Worm (Caenorhabditis elegans): Measurements from ENCODE around the gene gob-1.
"Not testable (repeated sequence)": the region's sequence is repeated elsewhere in the genome, so short reads cannot be mapped to it uniquely, and the experiment has no call there.

The gob-1 gene

DNA sequence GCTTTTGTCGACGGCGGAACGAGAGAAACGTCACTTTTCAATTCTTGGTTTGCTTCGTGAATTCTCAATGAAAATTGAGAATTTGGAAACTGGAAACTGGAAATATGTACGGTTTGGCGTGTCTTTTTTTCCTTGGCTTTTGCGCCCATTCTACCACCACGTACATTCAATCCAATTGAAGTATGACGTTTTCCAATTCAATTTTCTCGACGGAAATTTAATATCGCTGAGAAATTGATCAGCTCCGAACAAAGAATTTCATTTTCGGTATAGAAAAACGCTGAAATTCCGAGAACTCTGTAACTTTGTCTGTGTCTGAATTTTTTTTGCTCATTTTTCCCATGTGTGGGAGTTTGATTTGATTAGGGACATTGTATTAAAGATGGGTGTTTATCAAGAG is 39.9 kb downstream of the gob-1 start:
- no peak for TF ChIP-seq D2030.7 (GFP tag; IDR thresholded peaks at IDR 0.05)

DNA sequence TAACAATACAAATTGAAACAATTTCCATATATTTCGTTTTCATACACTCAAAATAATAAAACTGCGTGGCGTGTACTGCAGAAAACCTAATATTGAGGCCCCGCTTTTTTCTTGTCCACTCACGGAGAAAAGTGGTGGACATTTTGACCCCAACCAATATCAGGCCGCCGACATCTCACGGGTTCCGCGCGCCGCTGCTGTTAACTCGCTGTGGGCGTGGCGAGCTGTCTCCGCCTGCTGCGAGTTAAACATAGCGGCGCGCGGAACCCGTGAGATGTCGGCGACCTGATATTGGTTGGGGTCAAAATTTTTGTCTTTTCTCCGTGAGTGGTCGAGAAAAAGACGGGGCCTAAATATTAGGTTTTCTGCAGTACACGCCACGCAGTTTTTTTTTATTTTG is 40.4 kb downstream of the gob-1 start:
- TF ChIP-seq snpc-4 (GFP tag; optimal IDR thresholded peaks at IDR 0.05), result not testable (repeated sequence)
- TF ChIP-seq snpc-4 (tag; optimal IDR thresholded peaks at IDR 0.05), result peak in 2 of 4 experiments; percentile 86 to 89

ce11 chrX:15535190-15535636 is 41.8 kb downstream of the gob-1 start:
- peak; percentile 84 for TF ChIP-seq zfh-2 (GFP tag; conservative IDR thresholded peaks at IDR 0.05)
- TF ChIP-seq F49E8.2 (tag; optimal IDR thresholded peaks at IDR 0.05; ENCODE audit: insufficient read depth), result no peak
- peak; percentile 48 for TF ChIP-seq somi-1 (GFP tag; optimal IDR thresholded peaks at IDR 0.05)
- TF ChIP-seq ZK185.1 (tag; optimal IDR thresholded peaks at IDR 0.05; ENCODE audit: poor library complexity, severe bottlenecking), result peak; percentile 5
- TF ChIP-seq ama-1 (optimal IDR thresholded peaks at IDR 0.05), result no peak
- TF ChIP-seq ama-1 (GFP tag; optimal IDR thresholded peaks at IDR 0.05), result no peak
- TF ChIP-seq F33H1.4 (GFP tag; IDR thresholded peaks at IDR 0.05), result no peak; the same call in 1 of the 2 replicates
- peak in 1 of 3 experiments; percentile 36 for TF ChIP-seq lin-35 (GFP tag; optimal IDR thresholded peaks at IDR 0.05)
- peak; percentile 42 for TF ChIP-seq mcd-1 (GFP tag; IDR thresholded peaks at IDR 0.05)
- TF ChIP-seq pbrm-1 (GFP tag; IDR thresholded peaks at IDR 0.05), result 0 out of 2 replicates have a peak, but pooled peaks have one; percentile 46
- TF ChIP-seq F57A8.1 (GFP tag; optimal IDR thresholded peaks at IDR 0.05), result no peak
- no peak for TF ChIP-seq snpc-4 (GFP tag; optimal IDR thresholded peaks at IDR 0.05)
- TF ChIP-seq snpc-4 (tag; optimal IDR thresholded peaks at IDR 0.05), result peak in 1 of 4 experiments; percentile 23
- 0 out of 2 replicates have a peak, but pooled peaks have one; percentile 9 for TF ChIP-seq dox-1 (GFP tag; IDR thresholded peaks at IDR 0.05)
- peak; percentile 8 for TF ChIP-seq athp-1 (tag; optimal IDR thresholded peaks at IDR 0.05)
- TF ChIP-seq hsf-1 (GFP tag; IDR thresholded peaks at IDR 0.05), result no peak
- peak; percentile 96 for TF ChIP-seq atf-7 (tag; optimal IDR thresholded peaks at IDR 0.05)
- TF ChIP-seq ceh-27 (GFP tag; optimal IDR thresholded peaks at IDR 0.05), result peak; percentile 71
- TF ChIP-seq chd-7 (tag; optimal IDR thresholded peaks at IDR 0.05), result peak; percentile 29
- TF ChIP-seq K12H6.12 (tag; optimal IDR thresholded peaks at IDR 0.05), result peak; percentile 87
- TF ChIP-seq ztf-6 (GFP tag; IDR thresholded peaks at IDR 0.05), result no peak
- no peak for TF ChIP-seq B0035.1 (tag; optimal IDR thresholded peaks at IDR 0.05)
- peak; percentile 75 for TF ChIP-seq K11D2.4 (GFP tag; IDR thresholded peaks at IDR 0.05)
- TF ChIP-seq lin-40 (tag; optimal IDR thresholded peaks at IDR 0.05), result peak; percentile 64
- no peak for TF ChIP-seq ztf-22 (GFP tag; optimal IDR thresholded peaks at IDR 0.05)
- TF ChIP-seq nfyb-1 (GFP tag; IDR thresholded peaks at IDR 0.05), result peak; percentile 58; the same call in 1 of the 2 replicates
- TF ChIP-seq gei-17 (GFP tag; optimal IDR thresholded peaks at IDR 0.05), result peak; percentile 36
- peak; percentile 34 for TF ChIP-seq hmg-1.2 (GFP tag; IDR thresholded peaks at IDR 0.05)
- no peak for TF ChIP-seq ceh-40 (GFP tag; IDR thresholded peaks at IDR 0.05)
- no peak for TF ChIP-seq cebp-1 (GFP tag; IDR thresholded peaks at IDR 0.05)
- peak; percentile 48 for TF ChIP-seq cebp-1 (tag; optimal IDR thresholded peaks at IDR 0.05)
- TF ChIP-seq B0336.3 (GFP tag; IDR thresholded peaks at IDR 0.05), result peak; percentile 25; the same call in 1 of the 2 replicates

DNA sequence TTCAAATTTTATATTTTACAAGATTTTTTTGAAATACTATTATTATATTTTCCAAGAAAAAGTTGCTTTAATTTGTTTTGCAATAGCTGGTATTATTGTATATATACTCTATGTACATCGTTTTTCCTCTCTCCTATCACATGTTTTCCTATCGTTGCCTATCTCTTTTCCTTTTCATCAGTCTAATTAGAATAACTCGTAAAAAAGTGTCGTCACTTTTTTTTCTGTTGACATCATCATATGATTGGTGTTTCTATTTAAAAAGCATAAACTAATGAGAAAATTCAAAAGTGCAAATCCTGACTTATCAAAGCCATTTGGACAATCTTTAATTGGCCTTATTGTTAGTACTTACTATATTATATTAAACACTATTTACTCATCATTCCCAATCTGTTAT is 42.6 kb downstream of the gob-1 start:
- TF ChIP-seq F55B11.4 (tag; optimal IDR thresholded peaks at IDR 0.05; ENCODE audit: borderline replicate concordance, insufficient read depth) (no peak), lin-26 (GFP tag; IDR thresholded peaks at IDR 0.05) (no peak), F22D6.2 (tag; optimal IDR thresholded peaks at IDR 0.05) (no peak), ztf-26 (tag; optimal IDR thresholded peaks at IDR 0.05) (no peak), nfya-2 (GFP tag; IDR thresholded peaks at IDR 0.05) (no peak), efl-1 (GFP tag; optimal IDR thresholded peaks at IDR 0.05) (no peak)

All from whole organism, young adult.